Worm (Caenorhabditis elegans) whole organism, L2 larva: Measurements from ENCODE around the gene F59B1.6.

Source experiments
- dmd-4 ChIP-seq: sonication (generic microtip); optimal IDR thresholded peaks from 2 replicates; lab custom pipeline; 2017; ENCODE audit warnings: missing biosample characterization, missing genetic modification characterization
- mbf-1 ChIP-seq: sonication (generic microtip); optimal IDR thresholded peaks from 2 replicates; lab custom pipeline; 2017; ENCODE audit warnings: missing biosample characterization, missing genetic modification characterization
- nhr-11 ChIP-seq: fragments of 150-350 bp; optimal IDR thresholded peaks from 2 replicates; lab custom pipeline; 2014; ENCODE audit warnings: missing biosample characterization, missing genetic modification characterization
- skn-1 ChIP-seq: sonication (generic microtip); optimal IDR thresholded peaks from 2 replicates; lab custom pipeline; 2017; ENCODE audit warnings: missing biosample characterization, missing genetic modification characterization

DNA sequence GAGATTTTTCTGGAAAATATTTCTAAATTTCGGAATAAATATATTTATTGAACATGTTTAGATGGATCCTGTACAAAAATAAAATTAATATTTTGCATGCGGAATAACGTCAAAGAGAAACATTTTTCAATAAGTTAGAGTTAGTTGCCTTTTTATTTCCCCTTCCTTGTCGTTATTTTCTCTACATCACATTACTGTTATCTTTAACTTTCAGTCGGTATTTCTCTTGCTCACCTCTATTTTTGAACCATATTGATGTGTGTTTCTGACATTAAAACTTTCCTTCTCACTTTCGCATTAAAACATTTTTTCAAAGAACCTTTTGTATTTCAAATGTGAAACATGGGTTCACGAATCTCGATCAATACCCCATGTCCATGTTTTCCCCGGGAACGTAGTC is 39.0 kb upstream of the F59B1.6 start, which contains the start of gene Y39H10B.3:
- TF ChIP-seq skn-1: no peak
- no peak for TF ChIP-seq nhr-11 (tag; lab: Kevin White, UChicago)
- TF ChIP-seq dmd-4 (tag; lab: Kevin White, UChicago): no peak
- TF ChIP-seq mbf-1 (tag; lab: Kevin White, UChicago): no peak
